Worm (Caenorhabditis elegans): ENCODE results near the gene nol-56.

The nol-56 gene

ce11 chrV:10313953-10314352 lies 38.8 kb downstream of the nol-56 start, which contains the start of gene gcy-6:
TSS of gene gcy-6 (minus strand) at chrV:10314053.
- TF ChIP-seq ama-1 (optimal IDR thresholded peaks at IDR 0.05) (no peak), fkh-4 (tag; optimal IDR thresholded peaks at IDR 0.05; ENCODE audit: borderline replicate concordance) (no peak), efl-1 (optimal IDR thresholded peaks at IDR 0.05) (no peak), efl-1 (GFP tag; optimal IDR thresholded peaks at IDR 0.05 in 1 of 2) (no peak), lin-14 (GFP tag; optimal IDR thresholded peaks at IDR 0.05) (no peak), jun-1 (tag; optimal IDR thresholded peaks at IDR 0.05) (no peak), ceh-8 (GFP tag; optimal IDR thresholded peaks at IDR 0.05) (no peak), unc-130 (tag; optimal IDR thresholded peaks at IDR 0.05) (no peak), snpc-4 (tag; optimal IDR thresholded peaks at IDR 0.05) (no peak), blmp-1 (tag; optimal IDR thresholded peaks at IDR 0.05) (no peak), mep-1 (tag; optimal IDR thresholded peaks at IDR 0.05) (no peak), unc-30 (tag; optimal IDR thresholded peaks at IDR 0.05) (no peak), tbx-2 (tag; optimal IDR thresholded peaks at IDR 0.05) (no peak), unc-62 (GFP tag; optimal IDR thresholded peaks at IDR 0.05) (no peak), nhr-90 (tag; optimal IDR thresholded peaks at IDR 0.05; ENCODE audit: poor library complexity) (no peak), nhr-11 (tag; optimal IDR thresholded peaks at IDR 0.05) (no peak)

DNA sequence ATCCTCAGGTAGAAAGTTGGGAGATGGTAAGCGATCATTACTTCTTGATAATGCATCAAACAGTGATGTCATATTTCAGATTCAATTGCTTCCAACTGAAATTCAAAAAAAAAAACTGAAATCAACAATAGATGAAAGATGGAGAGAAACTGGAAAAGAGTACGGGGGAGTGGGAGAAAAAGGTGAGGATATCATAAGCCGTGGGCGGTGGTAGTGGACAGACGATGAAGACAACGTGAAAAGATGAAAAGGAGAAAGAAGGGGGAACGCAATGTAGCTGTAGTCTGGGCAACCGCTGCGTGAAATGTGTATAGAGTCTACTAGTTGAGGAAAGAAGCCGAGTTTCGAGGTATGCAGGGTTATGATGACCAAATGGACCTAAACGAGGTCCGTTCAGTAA lies 45.5 kb downstream of the nol-56 start, which contains the start of gene che-12:
Gene che-12 (minus strand): TSS at position 101 of the 400 bp plus-strand sequence.
- TF ChIP-seq rnt-1 (tag; optimal IDR thresholded peaks at IDR 0.05): no peak
- TF ChIP-seq fkh-8 (tag; optimal IDR thresholded peaks at IDR 0.05): peak; percentile 38
